Fruit fly (Drosophila melanogaster) whole organism: ENCODE data around the gene CG32189.

Source experiments
- CG8478 ChIP-seq: fragments of >200 bp; optimal IDR thresholded peaks from 2 replicates; lab custom pipeline; 2018; ENCODE audit warnings: inconsistent platforms
- EcR ChIP-seq, 2 experiments: fragments of >200 bp; optimal IDR thresholded peaks; 2 replicates each; lab custom pipeline; 2017; ENCODE audit warnings: missing biosample characterization in 2 of 2, missing genetic modification characterization in 2 of 2, missing genetic modification reagents in 2 of 2
- pan ChIP-seq: fragments of >200 bp; optimal IDR thresholded peaks from 2 replicates; lab custom pipeline; 2017

- TF ChIP-seq CG8478, result no peak
- TF ChIP-seq EcR (GFP tag; optimal IDR thresholded peaks at IDR 0.05; lab: Kevin White, UChicago), result no peak
- TF ChIP-seq pan, result no peak
Observed at dm6 chr3L:17878781-17879360, 43.9 kb upstream of the CG32189 start, which contains the start of gene CG7408.
